Fruit fly (Drosophila melanogaster) whole organism, prepupa: ENCODE results near the gene CG12206.
A peak's percentile ranks its signal among the peaks of the same experiment; 100 is the strongest.

ENCODE experiments used
- Blimp-1 ChIP-seq: fragments of 200-800 bp; sonication (Bioruptor generic); optimal IDR thresholded peaks from 3 replicates; lab custom pipeline; 2017; ENCODE audit warnings: missing biosample characterization, missing genetic modification characterization, mild to moderate bottlenecking, moderate library complexity, missing genetic modification reagents
- CG10631 ChIP-seq: fragments of 200-800 bp; sonication (Bioruptor generic); optimal IDR thresholded peaks from 2 replicates; lab custom pipeline; 2016; ENCODE audit warnings: missing biosample characterization, missing genetic modification characterization
- CG10669 ChIP-seq: fragments of 200-800 bp; sonication (Bioruptor generic); optimal IDR thresholded peaks from 3 replicates; lab custom pipeline; 2018; ENCODE audit warnings: missing biosample characterization, mild to moderate bottlenecking, missing genetic modification characterization, moderate library complexity
- CG11294 ChIP-seq: fragments of 200-800 bp; sonication (Bioruptor generic); IDR thresholded peaks from 2 replicates; pipeline ENCODE4 v1.3.6; 2022; ENCODE audit warnings: missing biosample characterization, missing genetic modification characterization
- CG11762 ChIP-seq: fragments of 200-800 bp; sonication (Bioruptor generic); optimal IDR thresholded peaks from 3 replicates; lab custom pipeline; 2016; ENCODE audit warnings: missing biosample characterization, missing genetic modification characterization; ENCODE audit not compliant: insufficient read depth
- CG15336 ChIP-seq: fragments of 200-800 bp; sonication (Bioruptor generic); IDR thresholded peaks from 2 replicates; pipeline ENCODE4 v1.3.6; 2022; ENCODE audit warnings: missing biosample characterization, missing genetic modification characterization
- CG16779 ChIP-seq: fragments of 200-800 bp; sonication (Bioruptor generic); optimal IDR thresholded peaks from 3 replicates; lab custom pipeline; 2017; ENCODE audit warnings: missing biosample characterization, mild to moderate bottlenecking, missing genetic modification characterization
- CG32006 ChIP-seq: fragments of 200-800 bp; sonication (Bioruptor generic); optimal IDR thresholded peaks from 3 replicates; lab custom pipeline; 2017; ENCODE audit warnings: missing biosample characterization, mild to moderate bottlenecking, missing genetic modification characterization
- CG4318 ChIP-seq: fragments of 200-800 bp; sonication (Bioruptor generic); optimal IDR thresholded peaks from 3 replicates; lab custom pipeline; 2017; ENCODE audit warnings: missing biosample characterization, mild to moderate bottlenecking, missing genetic modification characterization
- CG6163 ChIP-seq: fragments of 200-800 bp; sonication (Bioruptor generic); IDR thresholded peaks from 3 replicates; pipeline ENCODE4 v1.3.6; 2022; ENCODE audit warnings: missing biosample characterization, missing genetic modification characterization
- CG6276 ChIP-seq: fragments of 200-800 bp; sonication (Bioruptor generic); optimal IDR thresholded peaks from 2 replicates; lab custom pipeline; 2017; ENCODE audit warnings: missing biosample characterization, mild to moderate bottlenecking, missing genetic modification characterization
- CG6808 ChIP-seq: fragments of 200-800 bp; sonication (Bioruptor generic); optimal IDR thresholded peaks from 3 replicates; lab custom pipeline; 2017; ENCODE audit warnings: missing biosample characterization, missing genetic modification characterization, mild to moderate bottlenecking, moderate library complexity, missing genetic modification reagents
- CG6854 ChIP-seq: fragments of 200-800 bp; sonication (Bioruptor generic); optimal IDR thresholded peaks from 2 replicates; lab custom pipeline; 2017; ENCODE audit warnings: missing biosample characterization, mild to moderate bottlenecking, missing genetic modification characterization
- CG7368 ChIP-seq: fragments of 200-800 bp; sonication (Bioruptor generic); optimal IDR thresholded peaks from 3 replicates; lab custom pipeline; 2016; ENCODE audit warnings: missing biosample characterization, missing genetic modification characterization
- CG8119 ChIP-seq: fragments of 200-800 bp; sonication (Bioruptor generic); IDR thresholded peaks from 3 replicates; pipeline ENCODE4 v1.3.6; 2022; ENCODE audit warnings: missing biosample characterization, missing genetic modification characterization
- CG8319 ChIP-seq: fragments of 200-800 bp; sonication (Bioruptor generic); optimal IDR thresholded peaks from 3 replicates; lab custom pipeline; 2016; ENCODE audit warnings: missing biosample characterization, missing genetic modification characterization
- CG9139 ChIP-seq: fragments of 200-800 bp; sonication (Bioruptor generic); optimal IDR thresholded peaks from 3 replicates; lab custom pipeline; 2017; ENCODE audit warnings: missing biosample characterization, mild to moderate bottlenecking, missing genetic modification characterization
- Ets21C ChIP-seq: fragments of 200-800 bp; sonication (Bioruptor generic); optimal IDR thresholded peaks from 3 replicates; lab custom pipeline; 2016; ENCODE audit warnings: missing biosample characterization, missing genetic modification characterization
- Ets96B ChIP-seq: fragments of 200-800 bp; optimal IDR thresholded peaks from 2 replicates; lab custom pipeline; 2019; ENCODE audit warnings: missing biosample characterization, mild to moderate bottlenecking, missing genetic modification characterization, moderate library complexity
- Gug ChIP-seq: fragments of 200-800 bp; sonication (Bioruptor generic); IDR thresholded peaks from 2 replicates; pipeline ENCODE4 v1.3.6; 2022; ENCODE audit warnings: missing biosample characterization, missing genetic modification characterization
- Hr38 ChIP-seq: sonication (Bioruptor generic); optimal IDR thresholded peaks from 2 replicates; lab custom pipeline; 2016; ENCODE audit warnings: missing biosample characterization, missing genetic modification characterization
- Hr39 ChIP-seq: fragments of 200-800 bp; sonication (Bioruptor generic); optimal IDR thresholded peaks from 2 replicates; lab custom pipeline; 2016; ENCODE audit warnings: missing biosample characterization, missing genetic modification characterization
- Hr4 ChIP-seq: fragments of 200-800 bp; sonication (Bioruptor generic); optimal IDR thresholded peaks from 3 replicates; lab custom pipeline; 2016; ENCODE audit warnings: missing biosample characterization, missing genetic modification characterization
- Lpt ChIP-seq: fragments of 200-800 bp; sonication (Bioruptor generic); optimal IDR thresholded peaks from 3 replicates; lab custom pipeline; 2016; ENCODE audit warnings: missing biosample characterization, missing genetic modification characterization
- Met ChIP-seq: fragments of 200-800 bp; sonication (Bioruptor generic); optimal IDR thresholded peaks from 3 replicates; lab custom pipeline; 2016; ENCODE audit warnings: missing biosample characterization, missing genetic modification characterization
- OdsH ChIP-seq: fragments of 200-800 bp; sonication (Bioruptor generic); optimal IDR thresholded peaks from 3 replicates; lab custom pipeline; 2016; ENCODE audit warnings: missing biosample characterization, missing genetic modification characterization
- Smox ChIP-seq: fragments of 200-800 bp; sonication (Bioruptor generic); optimal IDR thresholded peaks from 3 replicates; lab custom pipeline; 2016; ENCODE audit warnings: missing biosample characterization, missing genetic modification characterization
- Sox102F ChIP-seq: fragments of 200-800 bp; sonication (Bioruptor generic); optimal IDR thresholded peaks from 2 replicates; lab custom pipeline; 2016; ENCODE audit warnings: missing biosample characterization, mild to moderate bottlenecking, missing genetic modification characterization
- Sox14 ChIP-seq: fragments of 200-800 bp; sonication (Bioruptor generic); optimal IDR thresholded peaks from 3 replicates; lab custom pipeline; 2016; ENCODE audit warnings: missing biosample characterization, missing genetic modification characterization
- Sox15 ChIP-seq: fragments of 200-800 bp; sonication (Bioruptor generic); optimal IDR thresholded peaks from 3 replicates; lab custom pipeline; 2016; ENCODE audit warnings: missing biosample characterization, missing genetic modification characterization
- achi ChIP-seq: fragments of 200-800 bp; sonication (Bioruptor generic); optimal IDR thresholded peaks from 3 replicates; lab custom pipeline; 2016; ENCODE audit warnings: missing biosample characterization, missing genetic modification characterization
- cyc ChIP-seq: fragments of 200-800 bp; sonication (Bioruptor generic); optimal IDR thresholded peaks from 3 replicates; lab custom pipeline; 2016; ENCODE audit warnings: missing biosample characterization, missing genetic modification characterization
- dsx ChIP-seq: fragments of 200-800 bp; optimal IDR thresholded peaks from 3 replicates; lab custom pipeline; 2019; ENCODE audit warnings: missing biosample characterization, mild to moderate bottlenecking, missing genetic modification characterization, moderate library complexity; ENCODE audit not compliant: poor library complexity, severe bottlenecking
- eg ChIP-seq: fragments of 200-800 bp; sonication (Bioruptor generic); IDR thresholded peaks from 3 replicates; pipeline ENCODE4 v1.3.6; 2022; ENCODE audit warnings: missing biosample characterization, missing genetic modification characterization
- esn ChIP-seq: fragments of 200-800 bp; sonication (Bioruptor generic); optimal IDR thresholded peaks from 2 replicates; lab custom pipeline; 2016; ENCODE audit warnings: missing biosample characterization, mild to moderate bottlenecking, missing genetic modification characterization, moderate library complexity
- fd59A ChIP-seq: fragments of 200-800 bp; sonication (Bioruptor generic); optimal IDR thresholded peaks from 2 replicates; lab custom pipeline; 2017; ENCODE audit warnings: missing biosample characterization, mild to moderate bottlenecking, missing genetic modification characterization, missing genetic modification reagents
- fd85E ChIP-seq: fragments of 200-800 bp; sonication (Bioruptor generic); optimal IDR thresholded peaks from 3 replicates; lab custom pipeline; 2016; ENCODE audit warnings: missing biosample characterization, missing genetic modification characterization
- fkh ChIP-seq: fragments of 200-800 bp; sonication (Bioruptor generic); optimal IDR thresholded peaks from 3 replicates; lab custom pipeline; 2017; ENCODE audit warnings: missing biosample characterization, mild to moderate bottlenecking, missing genetic modification characterization, moderate library complexity
- net ChIP-seq: fragments of 200-800 bp; sonication (Bioruptor generic); optimal IDR thresholded peaks from 3 replicates; lab custom pipeline; 2016; ENCODE audit warnings: missing biosample characterization, missing genetic modification characterization
- pdm3 ChIP-seq: fragments of 200-800 bp; sonication (Bioruptor generic); optimal IDR thresholded peaks from 3 replicates; lab custom pipeline; 2016; ENCODE audit warnings: missing biosample characterization, missing genetic modification characterization
- spab ChIP-seq: fragments of 200-800 bp; sonication (Bioruptor generic); optimal IDR thresholded peaks from 2 replicates; lab custom pipeline; 2017; ENCODE audit warnings: missing biosample characterization, mild to moderate bottlenecking, missing genetic modification characterization, missing genetic modification reagents
- ss ChIP-seq, 2 experiments: fragments of 200-800 bp; sonication (Bioruptor generic); optimal IDR thresholded peaks; 2 replicates in 1 of 2; 3 replicates in 1 of 2; lab custom pipeline; 2017 to 2018; ENCODE audit warnings: mild to moderate bottlenecking in 2 of 2, missing biosample characterization in 2 of 2, missing genetic modification characterization in 2 of 2, moderate library complexity in 1 of 2
- svp ChIP-seq: fragments of 200-800 bp; sonication (Bioruptor generic); peaks from one replicate; lab custom pipeline; 2016; ENCODE audit warnings: missing biosample characterization, missing genetic modification characterization

The CG12206 gene

dm6 chrX:3458491-3458890 is 15.8 kb downstream of the CG12206 start:
- TF ChIP-seq esn (GFP tag; lab: Kevin White, UChicago): no peak
- no peak for TF ChIP-seq CG7368 (GFP tag; lab: Kevin White, UChicago)
- no peak for TF ChIP-seq achi (GFP tag; lab: Kevin White, UChicago)

dm6 chrX:3457518-3457917 is 16.8 kb downstream of the CG12206 start:
- no peak for TF ChIP-seq Met (GFP tag; lab: Kevin White, UChicago)
- 0 out of 3 replicates have a peak, but pooled peaks have one; percentile 19 for TF ChIP-seq CG8119 (GFP tag; lab: Robert Waterston, UW)
- TF ChIP-seq CG11294 (GFP tag; lab: Robert Waterston, UW): peak; percentile 23; the same call in 1 of the 2 replicates
- no peak for TF ChIP-seq svp (GFP tag; lab: Kevin White, UChicago)
- peak; percentile 36; the same call in 1 of the 2 replicates for TF ChIP-seq Gug (GFP tag; lab: Robert Waterston, UW)
- TF ChIP-seq OdsH (GFP tag; lab: Kevin White, UChicago): no peak
- TF ChIP-seq CG7368 (GFP tag; lab: Kevin White, UChicago): no peak
- TF ChIP-seq CG9139 (GFP tag; lab: Kevin White, UChicago): no peak
- TF ChIP-seq CG8319 (GFP tag; lab: Kevin White, UChicago): no peak
- peak; percentile 41; the same call in 1 of the 2 replicates for TF ChIP-seq CG15336 (GFP tag; lab: Robert Waterston, UW)
- no peak for TF ChIP-seq CG4318 (GFP tag; lab: Kevin White, UChicago)
- no peak for TF ChIP-seq Sox15 (GFP tag; lab: Kevin White, UChicago)
- TF ChIP-seq Sox102F (GFP tag; lab: Kevin White, UChicago): no peak
- TF ChIP-seq CG6808: no peak
- no peak for TF ChIP-seq Ets96B (tag; lab: Kevin White, UChicago)
- no peak for TF ChIP-seq CG16779 (tag; lab: Kevin White, UChicago)
- TF ChIP-seq fd85E (GFP tag; lab: Kevin White, UChicago): no peak
- peak; percentile 53; the same call in 1 of the 3 replicates for TF ChIP-seq eg
- no peak for TF ChIP-seq CG10669 (GFP tag; lab: Kevin White, UChicago)
- no peak for TF ChIP-seq Ets21C (GFP tag; lab: Kevin White, UChicago)
- TF ChIP-seq CG10631 (GFP tag; lab: Kevin White, UChicago): no peak
- no peak for TF ChIP-seq net (GFP tag; lab: Kevin White, UChicago)
- TF ChIP-seq Hr39 (GFP tag; lab: Kevin White, UChicago): no peak
- TF ChIP-seq Sox14: no peak
- TF ChIP-seq CG32006 (GFP tag; lab: Kevin White, UChicago): peak; percentile 35
- TF ChIP-seq CG6854 (GFP tag; lab: Kevin White, UChicago): no peak
- 0 out of 3 replicates have a peak, but pooled peaks have one; percentile 11 for TF ChIP-seq CG6163 (GFP tag; lab: Robert Waterston, UW)
- no peak for TF ChIP-seq cyc (GFP tag; lab: Kevin White, UChicago)
- no peak for TF ChIP-seq dsx
- no peak for TF ChIP-seq Hr38

- TF ChIP-seq CG9139 (GFP tag; lab: Kevin White, UChicago): no peak
- TF ChIP-seq fkh (GFP tag; lab: Kevin White, UChicago): no peak
- peak; percentile 44; the same call in 1 of the 3 replicates for TF ChIP-seq eg
- TF ChIP-seq CG32006 (GFP tag; lab: Kevin White, UChicago): peak; percentile 44
- TF ChIP-seq spab (GFP tag; lab: Kevin White, UChicago): no peak
- TF ChIP-seq CG6276: no peak
- TF ChIP-seq Hr4 (GFP tag; lab: Kevin White, UChicago): no peak
- no peak for TF ChIP-seq net (GFP tag; lab: Kevin White, UChicago)
- TF ChIP-seq Lpt (GFP tag; lab: Kevin White, UChicago): no peak
- peak; percentile 25; the same call in 1 of the 2 replicates for TF ChIP-seq CG15336 (GFP tag; lab: Robert Waterston, UW)
- TF ChIP-seq pdm3 (GFP tag; lab: Kevin White, UChicago): no peak
- no peak for TF ChIP-seq CG11762
- TF ChIP-seq Smox (GFP tag; lab: Kevin White, UChicago): no peak
- no peak for TF ChIP-seq CG6163 (GFP tag; lab: Robert Waterston, UW)
- no peak for TF ChIP-seq Blimp-1 (GFP tag; lab: Kevin White, UChicago)
- peak; percentile 14 for TF ChIP-seq CG4318 (GFP tag; lab: Kevin White, UChicago)
- no peak for TF ChIP-seq fd59A
- no peak for TF ChIP-seq svp (GFP tag; lab: Kevin White, UChicago)
- TF ChIP-seq CG10669 (GFP tag; lab: Kevin White, UChicago): no peak
- TF ChIP-seq ss (GFP tag; optimal IDR thresholded peaks at IDR 0.05; lab: Kevin White, UChicago): no peak
- no peak for TF ChIP-seq CG16779 (tag; lab: Kevin White, UChicago)
Measured at dm6 chrX:3455431-3456001, 18.8 kb downstream of the CG12206 start.
